Worm (Caenorhabditis elegans) whole organism, young adult: ENCODE data around the gene oig-3.

Source experiments
- C06A6.2 ChIP-seq: fragments of 200-800 bp; sonication (Bioruptor generic); conservative IDR thresholded peaks from 2 replicates; pipeline ENCODE4 v1.3.6; 2022; ENCODE audit warnings: missing genetic modification characterization, missing compliant biosample characterization
- F22D6.2 ChIP-seq: sonication (generic microtip); optimal IDR thresholded peaks from 2 replicates; lab custom pipeline; 2016; ENCODE audit warnings: mild to moderate bottlenecking, missing genetic modification characterization, missing compliant biosample characterization
- F33H1.4 ChIP-seq: fragments of 200-800 bp; sonication (Bioruptor generic); IDR thresholded peaks from 2 replicates; pipeline ENCODE4 v1.3.6; 2022; ENCODE audit warnings: missing genetic modification reagents, missing genetic modification characterization, missing compliant biosample characterization
- F37B4.10 ChIP-seq: fragments of 200-800 bp; sonication (Bioruptor generic); IDR thresholded peaks from 2 replicates; pipeline ENCODE4 v1.3.6; 2022; ENCODE audit warnings: missing genetic modification characterization, missing compliant biosample characterization
- F52B5.7 ChIP-seq: sonication (generic microtip); optimal IDR thresholded peaks from 2 replicates; lab custom pipeline; 2016; ENCODE audit warnings: mild to moderate bottlenecking, missing genetic modification characterization, missing compliant biosample characterization
- F55B11.4 ChIP-seq: sonication (generic microtip); optimal IDR thresholded peaks from 2 replicates; lab custom pipeline; 2016; ENCODE audit warnings: missing compliant biosample characterization, missing genetic modification characterization, borderline replicate concordance; ENCODE audit not compliant: insufficient read depth
- F57A8.1 ChIP-seq: fragments of 200-800 bp; sonication (Bioruptor generic); optimal IDR thresholded peaks from 2 replicates; lab custom pipeline; 2018; ENCODE audit warnings: mild to moderate bottlenecking, missing genetic modification characterization, moderate library complexity, missing compliant biosample characterization
- Y53F4B.3 ChIP-seq: fragments of 200-800 bp; sonication (Bioruptor generic); IDR thresholded peaks from 2 replicates; pipeline ENCODE4 v1.3.6; 2022; ENCODE audit warnings: missing genetic modification reagents, missing genetic modification characterization, missing compliant biosample characterization
- ama-1 ChIP-seq, 3 experiments: fragments of 150-350 bp in 1 of 3; sonication (generic microtip) in 2 of 3; optimal IDR thresholded peaks; 2 replicates each; lab custom pipeline; 2014 to 2018; ENCODE audit warnings: missing biosample characterization in 2 of 3, missing genetic modification characterization in 2 of 3, missing genetic modification reagents in 2 of 3
- aptf-3 ChIP-seq: fragments of 200-800 bp; sonication (Bioruptor generic); IDR thresholded peaks from 2 replicates; pipeline ENCODE4 v1.3.6; 2022; ENCODE audit warnings: missing genetic modification characterization, missing compliant biosample characterization
- athp-1 ChIP-seq: sonication (generic microtip); optimal IDR thresholded peaks from 2 replicates; lab custom pipeline; 2017; ENCODE audit warnings: mild to moderate bottlenecking, missing genetic modification characterization, missing compliant biosample characterization
- bed-1 ChIP-seq: fragments of 200-800 bp; sonication (Bioruptor generic); IDR thresholded peaks from 2 replicates; pipeline ENCODE4 v1.3.6; 2022; ENCODE audit warnings: missing genetic modification reagents, missing genetic modification characterization, missing compliant biosample characterization
- ceh-100 ChIP-seq: fragments of 200-800 bp; sonication (Bioruptor generic); IDR thresholded peaks from 2 replicates; pipeline ENCODE4 v1.3.6; 2022; ENCODE audit warnings: missing genetic modification reagents, missing genetic modification characterization, missing compliant biosample characterization
- ceh-58 ChIP-seq: fragments of 200-800 bp; sonication (Bioruptor generic); IDR thresholded peaks from 2 replicates; pipeline ENCODE4 v1.3.6; 2022; ENCODE audit warnings: missing genetic modification characterization, missing compliant biosample characterization
- ceh-79 ChIP-seq: sonication (generic microtip); optimal IDR thresholded peaks from 2 replicates; lab custom pipeline; 2017; ENCODE audit warnings: mild to moderate bottlenecking, missing genetic modification characterization, missing compliant biosample characterization
- egrh-3 ChIP-seq: fragments of 200-800 bp; sonication (Bioruptor generic); IDR thresholded peaks from 2 replicates; pipeline ENCODE4 v1.3.6; 2022; ENCODE audit warnings: missing genetic modification reagents, missing genetic modification characterization, missing compliant biosample characterization
- let-526 ChIP-seq: fragments of 200-800 bp; sonication (Bioruptor generic); IDR thresholded peaks from 2 replicates; pipeline ENCODE4 v1.3.6; 2022; ENCODE audit warnings: missing genetic modification reagents, missing genetic modification characterization, missing compliant biosample characterization
- lin-26 ChIP-seq: fragments of 200-800 bp; sonication (Bioruptor generic); IDR thresholded peaks from 2 replicates; pipeline ENCODE4 v1.3.6; 2022; ENCODE audit warnings: missing genetic modification reagents, missing genetic modification characterization, missing compliant biosample characterization
- lin-54 ChIP-seq: fragments of 200-800 bp; sonication (Bioruptor generic); optimal IDR thresholded peaks from 2 replicates; lab custom pipeline; 2018; ENCODE audit warnings: mild to moderate bottlenecking, missing genetic modification characterization, missing compliant biosample characterization
- mxl-1 ChIP-seq: sonication (generic microtip); optimal IDR thresholded peaks from 2 replicates; lab custom pipeline; 2016; ENCODE audit warnings: missing genetic modification characterization, missing compliant biosample characterization
- nhr-80 ChIP-seq: sonication (generic microtip); optimal IDR thresholded peaks from 2 replicates; lab custom pipeline; 2016; ENCODE audit warnings: missing genetic modification characterization, missing compliant biosample characterization
- pbrm-1 ChIP-seq: fragments of 200-800 bp; sonication (Bioruptor generic); IDR thresholded peaks from 2 replicates; pipeline ENCODE4 v1.3.6; 2022; ENCODE audit warnings: missing genetic modification reagents, missing genetic modification characterization, missing compliant biosample characterization
- rpc-1 ChIP-seq, 2 experiments: fragments of 150-350 bp in 1 of 2; sonication (generic microtip) in 1 of 2; optimal IDR thresholded peaks; 2 replicates each; lab custom pipeline; 2014 to 2018; ENCODE audit warnings: missing biosample characterization in 1 of 2, missing genetic modification characterization in 1 of 2, missing genetic modification reagents in 1 of 2, missing genotype in 1 of 2
- sdz-38 ChIP-seq: sonication (generic microtip); optimal IDR thresholded peaks from 2 replicates; lab custom pipeline; 2016; ENCODE audit warnings: missing genotype, missing genetic modification characterization, missing compliant biosample characterization
- sptf-2 ChIP-seq: fragments of 200-800 bp; sonication (Bioruptor generic); optimal IDR thresholded peaks from 2 replicates; lab custom pipeline; 2018; ENCODE audit warnings: mild to moderate bottlenecking, missing genetic modification characterization, missing compliant biosample characterization
- xnd-1 ChIP-seq: sonication (generic microtip); optimal IDR thresholded peaks from 2 replicates; lab custom pipeline; 2016; ENCODE audit warnings: missing genotype, missing genetic modification reagents, missing genetic modification characterization, missing compliant biosample characterization
- zfh-2 ChIP-seq: fragments of 200-800 bp; sonication (Bioruptor generic); conservative IDR thresholded peaks from 2 replicates; pipeline ENCODE4 v1.3.6; 2022; ENCODE audit warnings: missing genetic modification reagents, missing genetic modification characterization, missing compliant biosample characterization
- ztf-22 ChIP-seq: fragments of 200-800 bp; sonication (Bioruptor generic); optimal IDR thresholded peaks from 2 replicates; lab custom pipeline; 2018; ENCODE audit warnings: mild to moderate bottlenecking, missing genetic modification characterization, moderate library complexity, missing compliant biosample characterization
- ztf-28 ChIP-seq: fragments of 200-800 bp; sonication (Bioruptor generic); IDR thresholded peaks from 2 replicates; pipeline ENCODE4 v1.3.6; 2022; ENCODE audit warnings: missing genetic modification reagents, missing genetic modification characterization, missing compliant biosample characterization

Gene oig-3

DNA sequence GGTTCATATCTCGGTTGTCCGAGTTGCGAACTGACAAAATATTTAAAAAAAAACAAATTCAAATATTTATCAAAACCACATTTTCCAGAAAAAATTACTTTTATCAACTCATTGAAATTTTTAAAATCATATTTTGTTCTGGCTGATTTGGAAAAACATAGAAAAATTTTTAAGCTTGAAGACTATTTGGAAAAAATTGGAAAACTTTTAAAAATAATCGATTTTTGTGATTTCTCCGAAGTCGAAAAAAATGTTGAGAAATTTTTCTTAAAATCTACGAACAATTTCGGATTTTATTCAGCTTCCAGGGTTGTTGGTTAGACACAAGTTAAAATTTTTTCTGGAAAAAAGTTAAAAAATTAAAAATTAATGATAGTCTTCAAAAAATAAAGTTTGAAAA lies 7.4 kb downstream of the oig-3 start, which contains the start of gene Y50E8A.5:
TSS of gene Y50E8A.5 (minus strand) at position 101 of the 400 bp plus-strand sequence.
- no peak for TF ChIP-seq Y53F4B.3 (GFP tag; lab: Robert Waterston, UW)
- TF ChIP-seq ceh-79 (tag; lab: Kevin White, UChicago) = no peak
- no peak for TF ChIP-seq athp-1 (tag; lab: Kevin White, UChicago)
- TF ChIP-seq F57A8.1 (GFP tag; lab: Kevin White, UChicago) = no peak
- TF ChIP-seq sdz-38 (tag; lab: Kevin White, UChicago) = no peak
- no peak for TF ChIP-seq F22D6.2 (tag; lab: Kevin White, UChicago)
- no peak for TF ChIP-seq ztf-22 (GFP tag; lab: Kevin White, UChicago)
- no peak for TF ChIP-seq mxl-1 (tag; lab: Kevin White, UChicago)
- no peak for TF ChIP-seq bed-1 (GFP tag; lab: Robert Waterston, UW)
- TF ChIP-seq F37B4.10 (GFP tag; lab: Robert Waterston, UW) = no peak
- TF ChIP-seq ama-1 (optimal IDR thresholded peaks at IDR 0.05; lab: Kevin White, UChicago) = no peak
- no peak for TF ChIP-seq ama-1 (GFP tag; optimal IDR thresholded peaks at IDR 0.05; lab: Kevin White, UChicago)
- TF ChIP-seq F33H1.4 (GFP tag; lab: Robert Waterston, UW) = no peak
- TF ChIP-seq ceh-58 (GFP tag; lab: Robert Waterston, UW) = no peak
- TF ChIP-seq ztf-28 (GFP tag; lab: Robert Waterston, UW) = no peak
- no peak for TF ChIP-seq aptf-3 (GFP tag; lab: Robert Waterston, UW)
- TF ChIP-seq sptf-2 (GFP tag; lab: Kevin White, UChicago) = no peak
- no peak for TF ChIP-seq C06A6.2 (GFP tag; lab: Robert Waterston, UW)
- TF ChIP-seq lin-54 (GFP tag; lab: Kevin White, UChicago) = no peak

DNA sequence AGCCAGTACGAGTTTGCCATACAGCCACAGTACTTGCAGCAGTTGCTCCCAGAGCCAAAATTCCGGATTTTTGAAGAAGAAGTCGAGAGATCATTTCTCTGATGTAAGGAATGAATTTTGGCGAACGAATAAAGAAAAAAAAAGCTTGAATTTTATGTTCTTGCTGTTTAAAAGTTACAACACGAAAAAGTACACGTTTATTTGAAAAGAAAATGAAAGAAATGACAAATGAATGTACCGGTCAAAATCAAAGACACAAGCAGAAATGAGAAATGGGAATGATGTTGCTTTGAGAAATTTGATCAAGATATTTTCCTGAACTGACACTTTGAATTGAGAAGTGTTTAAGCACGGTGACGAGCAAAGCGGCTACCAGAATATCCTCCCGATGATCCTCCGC lies 11.8 kb downstream of the oig-3 start, which contains the start of gene Y50E8A.6:
TSS of gene Y50E8A.6 (minus strand) at position 101 of the 400 bp plus-strand sequence.
- TF ChIP-seq ceh-100 (GFP tag; lab: Robert Waterston, UW) (no peak), rpc-1 (optimal IDR thresholded peaks at IDR 0.05; lab: Kevin White, UChicago) (no peak), rpc-1 (tag; optimal IDR thresholded peaks at IDR 0.05; lab: Kevin White, UChicago) (no peak), xnd-1 (no peak), F55B11.4 (tag; lab: Kevin White, UChicago) (no peak), zfh-2 (GFP tag; lab: Robert Waterston, UW) (no peak)

DNA sequence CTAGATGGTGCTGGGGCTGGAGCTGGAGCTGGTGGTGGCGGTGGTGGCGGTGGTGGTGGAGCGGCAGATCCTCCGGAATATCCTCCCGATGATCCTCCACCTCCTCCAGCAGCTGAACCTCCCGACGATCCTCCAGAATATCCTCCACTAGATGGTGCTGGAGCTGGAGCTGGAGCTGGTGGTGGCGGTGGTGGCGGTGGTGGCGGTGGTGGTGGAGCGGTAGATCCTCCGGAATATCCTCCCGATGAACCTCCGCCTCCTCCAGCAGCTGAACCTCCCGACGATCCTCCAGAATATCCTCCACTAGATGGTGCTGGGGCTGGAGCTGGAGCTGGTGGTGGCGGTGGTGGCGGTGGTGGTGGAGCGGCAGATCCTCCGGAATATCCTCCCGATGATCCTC lies 13.5 kb downstream of the oig-3 start:
- peak; percentile 78; the same call in 1 of the 2 replicates for TF ChIP-seq egrh-3 (GFP tag; lab: Robert Waterston, UW)

ce11 chrV:14743438-14743837 lies 14.0 kb downstream of the oig-3 start:
- peak; percentile 74; the same call in 1 of the 2 replicates for TF ChIP-seq egrh-3 (GFP tag; lab: Robert Waterston, UW)

DNA sequence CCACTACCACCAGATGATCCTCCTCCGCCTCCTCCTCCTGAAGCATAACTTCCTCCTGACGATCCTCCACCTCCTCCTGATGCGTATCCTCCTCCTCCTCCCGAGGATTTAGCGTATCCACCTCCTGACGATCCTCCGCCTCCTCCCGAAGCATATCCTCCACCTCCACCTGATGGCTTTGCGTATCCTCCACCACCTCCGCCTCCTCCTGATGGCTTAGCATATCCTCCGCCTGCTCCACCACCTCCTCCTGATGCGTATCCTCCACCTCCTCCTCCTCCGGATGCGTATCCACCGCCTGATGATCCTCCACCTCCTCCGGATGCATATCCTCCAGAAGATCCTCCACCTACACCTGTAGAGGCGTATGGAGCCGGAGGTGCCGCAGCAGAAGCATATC lies 15.4 kb downstream of the oig-3 start:
- TF ChIP-seq nhr-80 (no peak), lin-26 (GFP tag; lab: Robert Waterston, UW) (0 out of 2 replicates have a peak, but pooled peaks have one; percentile 14), let-526 (GFP tag; lab: Robert Waterston, UW) (no peak), zfh-2 (GFP tag; lab: Robert Waterston, UW) (peak; percentile 85), ztf-28 (GFP tag; lab: Robert Waterston, UW) (no peak), pbrm-1 (GFP tag; lab: Robert Waterston, UW) (no peak), egrh-3 (GFP tag; lab: Robert Waterston, UW) (peak; percentile 69), ceh-79 (tag; lab: Kevin White, UChicago) (no peak)

DNA sequence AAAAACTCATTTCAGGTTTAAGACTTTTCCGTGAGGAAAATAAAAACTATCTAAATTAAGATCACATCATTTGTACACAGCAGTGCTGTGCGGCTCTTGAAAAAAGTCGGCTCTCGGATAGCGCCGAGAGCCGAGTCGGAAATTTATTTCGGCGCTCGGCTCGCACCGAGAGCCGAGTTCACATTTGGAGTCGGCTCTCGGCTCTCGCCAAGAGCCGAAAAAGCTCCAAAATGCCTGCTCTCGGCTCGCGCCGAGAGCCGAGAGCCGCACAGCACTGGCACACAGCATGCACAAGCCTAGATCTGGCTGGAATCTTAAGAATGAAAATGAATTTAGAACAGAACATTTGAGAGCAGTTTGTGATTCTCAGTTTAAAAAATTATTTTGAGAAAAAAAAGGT lies 17.5 kb downstream of the oig-3 start:
- peak; percentile 70; the same call in 1 of the 2 replicates for TF ChIP-seq egrh-3 (GFP tag; lab: Robert Waterston, UW)
- peak; percentile 79; the same call in 1 of the 2 replicates for TF ChIP-seq zfh-2 (GFP tag; lab: Robert Waterston, UW)
- no peak for TF ChIP-seq F52B5.7 (tag; lab: Kevin White, UChicago)
- TF ChIP-seq, all 124 proteins: peak for 2
